Worm (Caenorhabditis elegans): ENCODE data around the gene amx-1.

Gene amx-1

DNA sequence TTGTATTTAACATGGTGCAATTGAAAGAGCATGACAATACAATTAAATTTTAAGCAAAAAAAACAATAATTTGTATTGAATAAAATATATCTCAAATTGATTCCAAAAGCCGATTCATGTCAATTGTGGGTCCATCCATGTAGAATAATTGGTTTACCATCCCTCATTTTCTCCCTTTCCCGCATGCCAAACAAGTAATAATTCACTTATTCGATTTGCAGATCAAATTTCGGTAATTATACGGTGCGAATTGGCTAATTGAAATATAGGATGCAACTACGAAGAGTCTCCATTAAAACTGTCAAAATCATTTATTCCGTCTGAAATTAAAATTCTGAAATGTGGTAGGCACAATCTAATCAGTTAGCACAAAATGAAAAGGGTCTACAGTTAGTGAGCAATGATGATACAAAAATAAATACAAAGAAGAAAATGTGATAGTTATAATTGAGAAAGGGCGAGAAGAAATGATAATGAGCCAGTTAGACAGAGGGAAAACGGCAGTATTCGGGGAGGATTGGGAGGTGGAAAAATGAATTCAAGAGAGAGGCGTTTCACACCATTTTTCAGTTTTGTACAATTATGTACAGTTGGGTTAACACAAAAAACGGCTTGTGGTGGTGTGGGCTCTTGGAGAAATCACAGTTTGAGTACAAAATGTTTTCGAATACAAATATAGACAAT lies 32.4 kb upstream of the amx-1 start:
- TF ChIP-seq hmg-4 (GFP tag; optimal IDR thresholded peaks at IDR 0.05) = no peak
- TF ChIP-seq tbx-11 (GFP tag; IDR thresholded peaks at IDR 0.05) = no peak
- no peak for TF ChIP-seq hmbx-1 (tag; optimal IDR thresholded peaks at IDR 0.05)
- no peak for TF ChIP-seq tra-4 (tag; optimal IDR thresholded peaks at IDR 0.05)
- TF ChIP-seq hnd-1 (tag; optimal IDR thresholded peaks at IDR 0.05) = no peak
- no peak for TF ChIP-seq pes-1 (GFP tag; IDR thresholded peaks at IDR 0.05)
- TF ChIP-seq sea-1 (GFP tag; conservative IDR thresholded peaks at IDR 0.05) = no peak
- TF ChIP-seq scrt-1 (GFP tag; IDR thresholded peaks at IDR 0.05) = no peak
- TF ChIP-seq F13C5.2 (tag; optimal IDR thresholded peaks at IDR 0.05) = no peak
- TF ChIP-seq ceh-13 (GFP tag; optimal IDR thresholded peaks at IDR 0.05) = no peak
- no peak for TF ChIP-seq flt-1 (GFP tag; IDR thresholded peaks at IDR 0.05)
- TF ChIP-seq ama-1 (optimal IDR thresholded peaks at IDR 0.05) = no peak
- no peak for TF ChIP-seq ets-7 (tag; optimal IDR thresholded peaks at IDR 0.05)

ce11 chrIII:3790855-3791254 lies 31.3 kb upstream of the amx-1 start:
- TF ChIP-seq ceh-36 (tag; optimal IDR thresholded peaks at IDR 0.05) = no peak
- no peak for TF ChIP-seq tbx-11 (GFP tag; IDR thresholded peaks at IDR 0.05)
- no peak for TF ChIP-seq hnd-1 (tag; optimal IDR thresholded peaks at IDR 0.05)
- no peak for TF ChIP-seq ets-7 (tag; optimal IDR thresholded peaks at IDR 0.05)
- no peak for TF ChIP-seq ama-1 (optimal IDR thresholded peaks at IDR 0.05)
- TF ChIP-seq F13C5.2 (tag; optimal IDR thresholded peaks at IDR 0.05) = no peak

- TF ChIP-seq ets-7 (tag; optimal IDR thresholded peaks at IDR 0.05) = no peak
- TF ChIP-seq tra-4 (tag; optimal IDR thresholded peaks at IDR 0.05) = no peak
- no peak for TF ChIP-seq hmbx-1 (tag; optimal IDR thresholded peaks at IDR 0.05)
- TF ChIP-seq ceh-13 (GFP tag; optimal IDR thresholded peaks at IDR 0.05) = no peak
- no peak for TF ChIP-seq B0310.2 (tag; optimal IDR thresholded peaks at IDR 0.05)
- no peak for TF ChIP-seq flt-1 (GFP tag; IDR thresholded peaks at IDR 0.05)
- no peak for TF ChIP-seq scrt-1 (GFP tag; IDR thresholded peaks at IDR 0.05)
- TF ChIP-seq hnd-1 (tag; optimal IDR thresholded peaks at IDR 0.05) = no peak
- TF ChIP-seq pes-1 (GFP tag; IDR thresholded peaks at IDR 0.05) = no peak
- TF ChIP-seq ceh-36 (tag; optimal IDR thresholded peaks at IDR 0.05) = no peak
- no peak for TF ChIP-seq F13C5.2 (tag; optimal IDR thresholded peaks at IDR 0.05)
- no peak for TF ChIP-seq hmg-4 (GFP tag; optimal IDR thresholded peaks at IDR 0.05)
These were observed 26.3 kb upstream of the amx-1 start for ce11 chrIII:3795933-3796332.

ce11 chrIII:3797180-3798026 lies 24.8 kb upstream of the amx-1 start:
- TF ChIP-seq tbx-37 (GFP tag; conservative IDR thresholded peaks at IDR 0.05) (no peak), tbx-11 (GFP tag; IDR thresholded peaks at IDR 0.05) (no peak), scrt-1 (GFP tag; IDR thresholded peaks at IDR 0.05) (no peak), B0310.2 (tag; optimal IDR thresholded peaks at IDR 0.05) (no peak), F13C5.2 (tag; optimal IDR thresholded peaks at IDR 0.05) (no peak), ets-7 (tag; optimal IDR thresholded peaks at IDR 0.05) (no peak), ceh-36 (tag; optimal IDR thresholded peaks at IDR 0.05) (no peak)

- no peak for TF ChIP-seq ama-1 (optimal IDR thresholded peaks at IDR 0.05)
- no peak for TF ChIP-seq tbx-37 (GFP tag; conservative IDR thresholded peaks at IDR 0.05)
- TF ChIP-seq hnd-1 (tag; optimal IDR thresholded peaks at IDR 0.05) = no peak
- no peak for TF ChIP-seq ceh-13 (GFP tag; optimal IDR thresholded peaks at IDR 0.05)
- no peak for TF ChIP-seq F13C5.2 (tag; optimal IDR thresholded peaks at IDR 0.05)
These were observed 23.8 kb upstream of the amx-1 start for ce11 chrIII:3798416-3798815.

DNA sequence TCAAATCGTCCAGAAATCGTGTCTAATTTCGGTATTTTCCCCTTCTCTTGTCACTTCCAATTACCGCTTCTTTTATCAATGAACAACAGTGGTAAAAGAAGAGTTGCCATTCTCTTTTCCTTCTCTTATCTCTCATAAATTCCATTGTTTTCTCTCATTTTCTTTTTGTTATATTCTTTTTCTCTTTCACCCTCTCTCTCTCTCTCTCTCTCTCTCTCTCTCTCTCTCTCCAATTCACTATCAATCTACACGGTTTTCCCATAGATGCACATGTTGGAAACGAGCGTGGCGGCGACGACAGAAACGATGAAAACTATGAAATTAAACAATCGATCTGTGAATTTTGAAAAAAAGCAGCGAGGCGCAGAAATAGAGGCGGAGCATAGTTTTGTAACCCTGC lies 23.0 kb upstream of the amx-1 start:
- TF ChIP-seq B0310.2 (tag; optimal IDR thresholded peaks at IDR 0.05) (no peak), tra-4 (tag; optimal IDR thresholded peaks at IDR 0.05) (no peak), pes-1 (GFP tag; IDR thresholded peaks at IDR 0.05) (no peak), F13C5.2 (tag; optimal IDR thresholded peaks at IDR 0.05) (no peak)

DNA sequence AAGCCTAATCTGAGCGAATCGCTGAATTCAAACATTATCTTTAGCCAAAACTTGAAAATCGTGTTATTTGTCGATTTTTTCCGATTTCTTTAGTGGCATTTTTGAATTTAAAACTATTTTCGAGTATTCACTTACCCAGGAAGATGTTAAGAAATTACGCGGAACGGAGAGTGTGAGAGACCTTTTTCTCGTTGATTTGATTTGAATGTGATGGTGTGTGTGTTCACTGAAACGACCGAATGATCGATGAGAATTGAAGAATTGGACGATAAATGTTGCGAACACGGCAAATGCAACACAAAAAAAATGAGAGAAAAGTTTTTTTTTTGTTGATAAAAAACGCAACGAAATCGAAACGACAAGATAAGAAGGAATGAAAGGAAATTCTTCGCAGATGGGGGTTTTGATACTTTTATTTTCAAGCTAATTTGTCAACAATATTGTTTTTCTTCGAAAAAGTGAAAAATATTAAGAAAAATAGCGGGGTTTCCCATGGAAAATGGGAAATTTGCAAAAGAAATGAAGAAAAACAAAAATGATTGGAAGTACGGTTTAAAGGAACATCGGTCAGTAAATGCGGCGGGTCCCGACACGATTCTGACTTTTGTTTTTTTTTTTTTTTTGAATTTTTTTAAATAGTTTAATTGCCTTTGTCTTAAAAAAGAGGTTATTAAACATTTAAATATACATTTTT lies 21.8 kb upstream of the amx-1 start, which contains the start of gene mtm-3:
TSS of gene mtm-3 (minus strand) at position 228 of the 694 bp plus-strand sequence.
- TF ChIP-seq pes-1 (GFP tag; IDR thresholded peaks at IDR 0.05) (no peak), ama-1 (optimal IDR thresholded peaks at IDR 0.05) (no peak), sea-1 (GFP tag; conservative IDR thresholded peaks at IDR 0.05) (no peak)

ce11 chrIII:3800934-3801252 lies 21.3 kb upstream of the amx-1 start:
- TF ChIP-seq sea-1 (GFP tag; conservative IDR thresholded peaks at IDR 0.05) (no peak), hnd-1 (tag; optimal IDR thresholded peaks at IDR 0.05) (no peak), scrt-1 (GFP tag; IDR thresholded peaks at IDR 0.05) (no peak), tbx-37 (GFP tag; conservative IDR thresholded peaks at IDR 0.05) (no peak)

Data from whole organism, early embryonic.